Worm (Caenorhabditis elegans): ENCODE data around the gene pgp-8.

Gene pgp-8

ce11 chrX:10853271-10853670, 11.0 kb downstream of the pgp-8 start:
- TF ChIP-seq unc-62 (GFP tag; optimal IDR thresholded peaks at IDR 0.05) (peak; percentile 29), tbx-8 (GFP tag; optimal IDR thresholded peaks at IDR 0.05) (no peak), hlh-1 (tag; optimal IDR thresholded peaks at IDR 0.05) (peak; percentile 91), nhr-28 (tag; optimal IDR thresholded peaks at IDR 0.05) (no peak)

ce11 chrX:10851735-10852134, 12.5 kb downstream of the pgp-8 start:
- TF ChIP-seq cnd-1 (tag; optimal IDR thresholded peaks at IDR 0.05) (peak; percentile 46), ceh-83 (GFP tag; optimal IDR thresholded peaks at IDR 0.05) (no peak), ces-1 (GFP tag; optimal IDR thresholded peaks at IDR 0.05) (peak; percentile 91)

- TF ChIP-seq zip-8 (tag; optimal IDR thresholded peaks at IDR 0.05) (peak; percentile 13), flh-1 (GFP tag; optimal IDR thresholded peaks at IDR 0.05) (no peak), unc-62 (GFP tag; optimal IDR thresholded peaks at IDR 0.05) (peak; percentile 17)
These were observed 13.0 kb downstream of the pgp-8 start for ce11 chrX:10851202-10851601.

- no peak for TF ChIP-seq tbx-8 (GFP tag; optimal IDR thresholded peaks at IDR 0.05)
- no peak for TF ChIP-seq cnd-1 (tag; optimal IDR thresholded peaks at IDR 0.05)
- no peak for TF ChIP-seq zip-8 (tag; optimal IDR thresholded peaks at IDR 0.05)
- TF ChIP-seq bed-3 (GFP tag; optimal IDR thresholded peaks at IDR 0.05): no peak
- no peak for TF ChIP-seq ceh-39 (tag; optimal IDR thresholded peaks at IDR 0.05)
- TF ChIP-seq unc-120 (tag; optimal IDR thresholded peaks at IDR 0.05; ENCODE audit: poor library complexity, severe bottlenecking): no peak
- TF ChIP-seq nhr-237 (tag; optimal IDR thresholded peaks at IDR 0.05): no peak
These were observed 17.3 kb downstream of the pgp-8 start for ce11 chrX:10846898-10847297.

ce11 chrX:10844602-10845354, 19.4 kb downstream of the pgp-8 start, which contains the start of gene C05A9.2:
TSS of gene C05A9.2 (minus strand) at chrX:10844674.
- TF ChIP-seq unc-39 (tag; optimal IDR thresholded peaks at IDR 0.05) (no peak), sem-2 (GFP tag; optimal IDR thresholded peaks at IDR 0.05) (no peak), flh-1 (GFP tag; optimal IDR thresholded peaks at IDR 0.05) (no peak), mab-5 (tag; optimal IDR thresholded peaks at IDR 0.05) (no peak), sptf-1 (tag; optimal IDR thresholded peaks at IDR 0.05) (peak; percentile 50), snpc-4 (tag; optimal IDR thresholded peaks at IDR 0.05) (no peak), lsy-2 (tag; optimal IDR thresholded peaks at IDR 0.05) (no peak), ceh-43 (GFP tag; optimal IDR thresholded peaks at IDR 0.05) (peak; percentile 9), mep-1 (tag; optimal IDR thresholded peaks at IDR 0.05) (no peak), ham-2 (GFP tag; optimal IDR thresholded peaks at IDR 0.05) (no peak), cnd-1 (tag; optimal IDR thresholded peaks at IDR 0.05) (peak; percentile 52), nhr-28 (tag; optimal IDR thresholded peaks at IDR 0.05) (no peak), ceh-83 (GFP tag; optimal IDR thresholded peaks at IDR 0.05) (no peak), mls-2 (tag; optimal IDR thresholded peaks at IDR 0.05) (peak; percentile 8), elt-3 (tag; optimal IDR thresholded peaks at IDR 0.05) (no peak), blmp-1 (tag; optimal IDR thresholded peaks at IDR 0.05) (no peak), zip-8 (tag; optimal IDR thresholded peaks at IDR 0.05) (no peak), drap-1 (GFP tag; optimal IDR thresholded peaks at IDR 0.05) (no peak), M03D4.4 (tag; optimal IDR thresholded peaks at IDR 0.05) (no peak), nhr-2 (tag; optimal IDR thresholded peaks at IDR 0.05) (no peak)

- TF ChIP-seq nhr-2 (tag; optimal IDR thresholded peaks at IDR 0.05) (peak; percentile 92), nhr-237 (tag; optimal IDR thresholded peaks at IDR 0.05) (no peak), ztf-11 (tag; optimal IDR thresholded peaks at IDR 0.05) (no peak), mab-5 (tag; optimal IDR thresholded peaks at IDR 0.05) (no peak), ceh-83 (GFP tag; optimal IDR thresholded peaks at IDR 0.05) (no peak), elt-1 (tag; optimal IDR thresholded peaks at IDR 0.05; ENCODE audit: borderline replicate concordance, insufficient read depth) (no peak), nhr-28 (tag; optimal IDR thresholded peaks at IDR 0.05) (no peak), zip-8 (tag; optimal IDR thresholded peaks at IDR 0.05) (peak; percentile 79), bed-3 (GFP tag; optimal IDR thresholded peaks at IDR 0.05) (no peak), sem-2 (GFP tag; optimal IDR thresholded peaks at IDR 0.05) (no peak), snpc-4 (tag; optimal IDR thresholded peaks at IDR 0.05) (no peak), mls-2 (tag; optimal IDR thresholded peaks at IDR 0.05) (no peak), flh-1 (GFP tag; optimal IDR thresholded peaks at IDR 0.05) (no peak), ces-1 (GFP tag; optimal IDR thresholded peaks at IDR 0.05) (no peak), sptf-1 (tag; optimal IDR thresholded peaks at IDR 0.05) (no peak), ceh-43 (GFP tag; optimal IDR thresholded peaks at IDR 0.05) (no peak), ham-2 (GFP tag; optimal IDR thresholded peaks at IDR 0.05) (no peak), hlh-1 (tag; optimal IDR thresholded peaks at IDR 0.05) (no peak), pha-4 (tag; optimal IDR thresholded peaks at IDR 0.05) (no peak), ceh-39 (tag; optimal IDR thresholded peaks at IDR 0.05) (no peak), blmp-1 (tag; optimal IDR thresholded peaks at IDR 0.05) (no peak), lsy-2 (tag; optimal IDR thresholded peaks at IDR 0.05) (peak; percentile 34), unc-120 (tag; optimal IDR thresholded peaks at IDR 0.05; ENCODE audit: poor library complexity, severe bottlenecking) (no peak), nhr-76 (tag; optimal IDR thresholded peaks at IDR 0.05) (no peak), elt-3 (tag; optimal IDR thresholded peaks at IDR 0.05) (no peak)
These were observed 20.1 kb downstream of the pgp-8 start for ce11 chrX:10844137-10844536.

Data from whole organism, mixed stage, embryonic.